Worm (Caenorhabditis elegans): ENCODE data around the gene Y81B9A.2.

DNA sequence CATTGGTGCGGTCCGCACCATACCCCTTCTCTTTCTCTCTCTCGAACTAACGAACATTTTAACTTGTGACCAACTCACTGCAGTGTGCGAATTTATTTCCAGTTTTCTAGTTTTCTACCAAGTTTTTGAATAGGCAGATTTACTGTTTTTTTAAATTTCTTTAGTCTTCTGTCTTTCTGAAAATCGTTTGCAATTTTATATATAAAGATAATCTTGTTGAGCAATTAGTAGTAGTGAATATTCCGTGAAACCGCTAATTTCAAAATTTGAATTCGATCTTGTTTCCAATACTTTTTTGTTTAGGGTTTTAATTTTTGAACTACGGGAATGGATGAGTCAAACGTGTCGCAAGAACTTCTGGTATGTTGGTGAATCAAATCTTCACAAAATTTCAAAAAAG lies at the start of gene Y81B9A.2:
- TF ChIP-seq ama-1 (optimal IDR thresholded peaks at IDR 0.05) (no peak), hmg-4 (GFP tag; optimal IDR thresholded peaks at IDR 0.05) (no peak), pes-1 (GFP tag; IDR thresholded peaks at IDR 0.05) (no peak), flt-1 (GFP tag; IDR thresholded peaks at IDR 0.05) (no peak)
